Fruit fly (Drosophila melanogaster) whole organism, embryonic: Measurements from ENCODE around the gene CG13126.
A peak's percentile ranks its signal among the peaks of the same experiment; 100 is the strongest.

Source experiments
- Atf-2 ChIP-seq: fragments of 200-800 bp; sonication (Bioruptor generic); optimal IDR thresholded peaks from 2 replicates; lab custom pipeline; 2016; ENCODE audit warnings: missing biosample characterization, missing genetic modification characterization
- Atf6 ChIP-seq: fragments of 200-800 bp; sonication (Bioruptor generic); IDR thresholded peaks from 2 replicates; pipeline ENCODE4 v1.3.6; 2022; ENCODE audit warnings: missing biosample characterization, missing genetic modification characterization
- CG10654 ChIP-seq: fragments of 200-800 bp; sonication (Bioruptor generic); optimal IDR thresholded peaks from 2 replicates; lab custom pipeline; 2016; ENCODE audit warnings: missing biosample characterization, missing genetic modification characterization
- CG11456 ChIP-seq: fragments of 200-800 bp; sonication (Bioruptor generic); IDR thresholded peaks from 3 replicates; pipeline ENCODE4 v1.3.6; 2022; ENCODE audit warnings: missing biosample characterization, missing genetic modification characterization
- CG11695 ChIP-seq: fragments of 200-800 bp; sonication (Bioruptor generic); IDR thresholded peaks from 3 replicates; pipeline ENCODE4 v1.3.6; 2022; ENCODE audit warnings: missing biosample characterization, missing genetic modification characterization
- CG11723 ChIP-seq: fragments of 200-800 bp; sonication (Bioruptor generic); optimal IDR thresholded peaks from 2 replicates; lab custom pipeline; 2017; ENCODE audit warnings: missing biosample characterization, mild to moderate bottlenecking, missing genetic modification characterization
- CG12942 ChIP-seq: fragments of 200-800 bp; sonication (Bioruptor generic); optimal IDR thresholded peaks from 3 replicates; lab custom pipeline; 2016; ENCODE audit warnings: missing biosample characterization, missing genetic modification characterization
- CG14441 ChIP-seq: fragments of 200-800 bp; sonication (Bioruptor generic); IDR thresholded peaks from 2 replicates; pipeline ENCODE4 v1.3.6; 2022; ENCODE audit warnings: missing biosample characterization, missing genetic modification characterization
- CG1792 ChIP-seq: fragments of 200-800 bp; sonication (Bioruptor generic); optimal IDR thresholded peaks from 2 replicates; lab custom pipeline; 2016; ENCODE audit warnings: missing biosample characterization, missing genetic modification characterization
- CG18011 ChIP-seq: fragments of 200-800 bp; sonication (Bioruptor generic); optimal IDR thresholded peaks from 2 replicates; lab custom pipeline; 2017; ENCODE audit warnings: missing biosample characterization, missing genetic modification characterization, mild to moderate bottlenecking, moderate library complexity, missing genotype
- CG1832 ChIP-seq: fragments of 200-800 bp; sonication (Bioruptor generic); optimal IDR thresholded peaks from 2 replicates; lab custom pipeline; 2017; ENCODE audit warnings: missing biosample characterization, mild to moderate bottlenecking, missing genetic modification characterization, inconsistent platforms
- CG4404 ChIP-seq: fragments of 200-800 bp; sonication (Bioruptor generic); IDR thresholded peaks from 2 replicates; pipeline ENCODE4 v1.3.6; 2022; ENCODE audit warnings: missing biosample characterization, missing genetic modification characterization
- CG6813 ChIP-seq: fragments of 200-800 bp; sonication (Bioruptor generic); optimal IDR thresholded peaks from 2 replicates; lab custom pipeline; 2017; ENCODE audit warnings: missing biosample characterization, missing genetic modification characterization, mild to moderate bottlenecking, moderate library complexity, missing genetic modification reagents
- CG7745 ChIP-seq: fragments of 200-800 bp; sonication (Bioruptor generic); optimal IDR thresholded peaks from 2 replicates; lab custom pipeline; 2018; ENCODE audit warnings: missing biosample characterization, mild to moderate bottlenecking, missing genetic modification characterization, moderate library complexity
- CG9817 ChIP-seq: fragments of 200-800 bp; sonication (Bioruptor generic); optimal IDR thresholded peaks from 2 replicates; lab custom pipeline; 2018; ENCODE audit warnings: missing biosample characterization, mild to moderate bottlenecking, missing genetic modification characterization, moderate library complexity
- CoRest ChIP-seq: fragments of 200-800 bp; sonication (Bioruptor generic); optimal IDR thresholded peaks from 3 replicates; lab custom pipeline; 2018; ENCODE audit warnings: missing biosample characterization, mild to moderate bottlenecking, missing genetic modification characterization, moderate library complexity
- Dad ChIP-seq: fragments of 200-800 bp; sonication (Bioruptor generic); optimal IDR thresholded peaks from 3 replicates; lab custom pipeline; 2016; ENCODE audit warnings: missing biosample characterization, missing genetic modification characterization
- Drgx ChIP-seq: fragments of 200-800 bp; sonication (Bioruptor generic); IDR thresholded peaks from 2 replicates; pipeline ENCODE4 v1.3.6; 2022; ENCODE audit warnings: missing biosample characterization, missing genetic modification characterization
- E2f1 ChIP-seq: fragments of 200-800 bp; sonication (Bioruptor generic); IDR thresholded peaks from 2 replicates; pipeline ENCODE4 v1.3.6; 2022; ENCODE audit warnings: missing biosample characterization, missing genetic modification characterization
- H2.0 ChIP-seq: fragments of 200-800 bp; sonication (Bioruptor generic); IDR thresholded peaks from 2 replicates; pipeline ENCODE4 v1.3.6; 2022; ENCODE audit warnings: missing biosample characterization, missing genetic modification characterization
- HLH4C ChIP-seq: fragments of 200-800 bp; sonication (Bioruptor generic); IDR thresholded peaks from 3 replicates; pipeline ENCODE4 v1.3.6; 2022; ENCODE audit warnings: missing biosample characterization, missing genetic modification characterization; ENCODE audit not compliant: partially characterized antibody
- Hand ChIP-seq: fragments of 200-800 bp; sonication (Bioruptor generic); optimal IDR thresholded peaks from 2 replicates; lab custom pipeline; 2017; ENCODE audit warnings: mild to moderate bottlenecking, missing biosample characterization, missing genetic modification reagents, missing genetic modification characterization
- Hmr ChIP-seq: fragments of 200-800 bp; sonication (Bioruptor generic); optimal IDR thresholded peaks from 3 replicates; lab custom pipeline; 2017; ENCODE audit warnings: mild to moderate bottlenecking, missing biosample characterization, missing genetic modification reagents, missing genetic modification characterization
- Hr39 ChIP-seq: fragments of >200 bp; optimal IDR thresholded peaks from 2 replicates; lab custom pipeline; 2017
- Max ChIP-seq: fragments of 200-800 bp; sonication (Bioruptor generic); optimal IDR thresholded peaks from 2 replicates; lab custom pipeline; 2016; ENCODE audit warnings: missing biosample characterization, mild to moderate bottlenecking, missing genetic modification characterization
- Optix ChIP-seq: fragments of 200-800 bp; sonication (Bioruptor generic); IDR thresholded peaks from 3 replicates; pipeline ENCODE4 v1.3.6; 2022; ENCODE audit warnings: missing biosample characterization, missing genetic modification characterization
- Pdp1 ChIP-seq, 2 experiments: fragments of 200-800 bp; sonication (Bioruptor generic); optimal IDR thresholded peaks; 3 replicates each; lab custom pipeline; 2016; ENCODE audit warnings: missing biosample characterization in 2 of 2, missing genetic modification characterization in 2 of 2, mild to moderate bottlenecking in 1 of 2, moderate library complexity in 1 of 2
- Poxn ChIP-seq: fragments of 200-800 bp; sonication (Bioruptor generic); IDR thresholded peaks from 2 replicates; pipeline ENCODE4 v1.3.6; 2022; ENCODE audit warnings: missing biosample characterization, missing genetic modification characterization
- Rx ChIP-seq: fragments of 200-800 bp; sonication (Bioruptor generic); IDR thresholded peaks from 2 replicates; pipeline ENCODE4 v1.3.6; 2022; ENCODE audit warnings: missing biosample characterization, missing genetic modification characterization
- bcd ChIP-seq: fragments of 200-800 bp; sonication (Bioruptor generic); optimal IDR thresholded peaks from 2 replicates; lab custom pipeline; 2017; ENCODE audit warnings: missing biosample characterization, mild to moderate bottlenecking, missing genetic modification characterization
- cg ChIP-seq: fragments of 200-800 bp; sonication (Bioruptor generic); optimal IDR thresholded peaks from 3 replicates; lab custom pipeline; 2019; ENCODE audit warnings: missing biosample characterization, mild to moderate bottlenecking, missing genetic modification characterization, moderate library complexity
- chif ChIP-seq, 2 experiments: fragments of 200-800 bp; sonication (Bioruptor generic); optimal IDR thresholded peaks; 3 replicates each; lab custom pipeline; 2016; ENCODE audit warnings: missing biosample characterization in 2 of 2, missing genetic modification characterization in 2 of 2
- chm ChIP-seq: fragments of 200-800 bp; sonication (Bioruptor generic); IDR thresholded peaks from 2 replicates; pipeline ENCODE4 v1.3.6; 2022; ENCODE audit warnings: missing biosample characterization, missing genetic modification characterization
- dpn ChIP-seq, 2 experiments: fragments of 200-800 bp; sonication (Bioruptor generic); optimal IDR thresholded peaks; 3 replicates each; lab custom pipeline; 2016; ENCODE audit warnings: missing biosample characterization in 2 of 2, missing genetic modification characterization in 2 of 2
- fd3F ChIP-seq: fragments of 200-800 bp; sonication (Bioruptor generic); optimal IDR thresholded peaks from 2 replicates; lab custom pipeline; 2018; ENCODE audit warnings: missing biosample characterization, mild to moderate bottlenecking, missing genetic modification characterization, moderate library complexity
- fu2 ChIP-seq: fragments of 200-800 bp; sonication (Bioruptor generic); optimal IDR thresholded peaks from 2 replicates; lab custom pipeline; 2016; ENCODE audit warnings: missing biosample characterization, missing genetic modification characterization
- gfzf ChIP-seq: fragments of 200-800 bp; sonication (Bioruptor generic); optimal IDR thresholded peaks from 2 replicates; lab custom pipeline; 2016; ENCODE audit warnings: missing biosample characterization, mild to moderate bottlenecking, missing genetic modification characterization, moderate library complexity
- knrl ChIP-seq: fragments of 200-800 bp; sonication (Bioruptor generic); IDR thresholded peaks from 3 replicates; pipeline ENCODE4 v1.3.6; 2022; ENCODE audit warnings: missing biosample characterization, missing genetic modification characterization; ENCODE audit not compliant: partially characterized antibody
- lola ChIP-seq, 3 experiments: fragments of >200 bp in 2 of 3; fragments of 200-800 bp in 1 of 3; sonication (Bioruptor generic) in 1 of 3; optimal IDR thresholded peaks; 2 replicates each; lab custom pipeline; 2017 to 2019; ENCODE audit warnings: missing biosample characterization in 3 of 3, missing genetic modification characterization in 3 of 3, mild to moderate bottlenecking in 1 of 3, moderate library complexity in 1 of 3
- nerfin-2 ChIP-seq: fragments of 200-800 bp; sonication (Bioruptor generic); IDR thresholded peaks from 2 replicates; pipeline ENCODE4 v1.3.6; 2022; ENCODE audit warnings: missing biosample characterization, missing genetic modification characterization; ENCODE audit not compliant: partially characterized antibody
- pan ChIP-seq, 4 experiments: fragments of >200 bp in 3 of 4; fragments of 200-800 bp in 1 of 4; sonication (Bioruptor generic) in 1 of 4; optimal IDR thresholded peaks in 3 of 4; IDR thresholded peaks in 1 of 4; 2 replicates each; pipeline versions ENCODE4 v1.3.6 to Lab custom; 2017 to 2022; ENCODE audit warnings: missing biosample characterization in 2 of 4, missing genetic modification characterization in 2 of 4, mixed read lengths in 1 of 4
- phol ChIP-seq: fragments of 200-800 bp; sonication (Bioruptor generic); optimal IDR thresholded peaks from 3 replicates; lab custom pipeline; 2018; ENCODE audit warnings: missing biosample characterization, mild to moderate bottlenecking, missing genetic modification characterization, moderate library complexity
- rib ChIP-seq: fragments of 200-800 bp; sonication (Bioruptor generic); IDR thresholded peaks from 2 replicates; pipeline ENCODE4 v1.3.6; 2022; ENCODE audit warnings: missing biosample characterization, missing genetic modification characterization
- row ChIP-seq: fragments of 200-800 bp; sonication (Bioruptor generic); IDR thresholded peaks from 3 replicates; pipeline ENCODE4 v1.3.6; 2022; ENCODE audit warnings: missing biosample characterization, missing genetic modification characterization
- scrt ChIP-seq: fragments of 200-800 bp; sonication (Bioruptor generic); optimal IDR thresholded peaks from 2 replicates; lab custom pipeline; 2018; ENCODE audit warnings: missing biosample characterization, mild to moderate bottlenecking, missing genetic modification characterization, moderate library complexity
- seq ChIP-seq: fragments of 200-800 bp; sonication (Bioruptor generic); IDR thresholded peaks from 2 replicates; pipeline ENCODE4 v1.3.6; 2022; ENCODE audit warnings: missing biosample characterization, missing genetic modification characterization
- so ChIP-seq: fragments of 200-800 bp; sonication (Bioruptor generic); IDR thresholded peaks from 3 replicates; pipeline ENCODE4 v1.3.6; 2022; ENCODE audit warnings: missing biosample characterization, missing genetic modification characterization
- tin ChIP-seq: fragments of 200-800 bp; sonication (Bioruptor generic); optimal IDR thresholded peaks from 3 replicates; lab custom pipeline; 2016; ENCODE audit warnings: missing biosample characterization, missing genetic modification characterization
- zen2 ChIP-seq: fragments of 200-800 bp; sonication (Bioruptor generic); IDR thresholded peaks from 3 replicates; pipeline ENCODE4 v1.3.6; 2022; ENCODE audit warnings: missing biosample characterization, missing genetic modification characterization; ENCODE audit not compliant: partially characterized antibody

Gene CG13126

dm6 chr2L:9921401-9921800 lies 32.6 kb downstream of the CG13126 start, which contains the start of gene CG4592 (continued):
- TF ChIP-seq CG12942 (GFP tag; lab: Kevin White, UChicago) (peak; percentile 29), seq (GFP tag; lab: Robert Waterston, UW) (0 out of 2 replicates have a peak, but pooled peaks have one; percentile 30), CG7745 (tag; lab: Kevin White, UChicago) (no peak), cg (GFP tag; lab: Kevin White, UChicago) (no peak), dpn (GFP tag; optimal IDR thresholded peaks at IDR 0.05; lab: Kevin White, UChicago) (peak; percentile 24 to 50), nerfin-2 (no peak), CG1792 (GFP tag; lab: Kevin White, UChicago) (no peak), Poxn (GFP tag; lab: Robert Waterston, UW) (no peak), fu2 (GFP tag; lab: Kevin White, UChicago) (no peak), rib (GFP tag; lab: Robert Waterston, UW) (no peak), H2.0 (GFP tag; lab: Robert Waterston, UW) (peak; percentile 66), CG9817 (tag; lab: Kevin White, UChicago) (peak; percentile 40), CG11456 (GFP tag; lab: Robert Waterston, UW) (peak; percentile 73; the same call in 2 of the 3 replicates), CG11723 (GFP tag; lab: Kevin White, UChicago) (no peak), so (GFP tag; lab: Robert Waterston, UW) (0 out of 3 replicates have a peak, but pooled peaks have one; percentile 21), CG18011 (GFP tag; lab: Kevin White, UChicago) (peak; percentile 26), bcd (GFP tag; lab: Kevin White, UChicago) (peak; percentile 59), Dad (GFP tag; lab: Kevin White, UChicago) (peak; percentile 14), CG4404 (GFP tag; lab: Robert Waterston, UW) (no peak), gfzf (GFP tag; lab: Kevin White, UChicago) (no peak), CG11695 (GFP tag; lab: Robert Waterston, UW) (peak; percentile 39; the same call in 1 of the 3 replicates), CG1832 (GFP tag; lab: Kevin White, UChicago) (no peak), CoRest (tag; lab: Kevin White, UChicago) (peak; percentile 64), chif (GFP tag; optimal IDR thresholded peaks at IDR 0.05; lab: Kevin White, UChicago) (peak; percentile 4 to 42), Hmr (GFP tag; lab: Kevin White, UChicago) (peak; percentile 67), pan (optimal IDR thresholded peaks at IDR 0.05; lab: Kevin White, UChicago) (no peak), pan (GFP tag; optimal IDR thresholded peaks at IDR 0.05 in 1 of 2, IDR thresholded peaks at IDR 0.05 in 1 of 2) (peak in 1 of 2 experiments; percentile 73), CG6813 (GFP tag; lab: Kevin White, UChicago) (peak; percentile 17), E2f1 (GFP tag; lab: Robert Waterston, UW) (no peak), Optix (0 out of 3 replicates have a peak, but pooled peaks have one; percentile 34), Rx (peak; percentile 44), chm (GFP tag; lab: Robert Waterston, UW) (peak; percentile 90), Pdp1 (GFP tag; optimal IDR thresholded peaks at IDR 0.05; lab: Kevin White, UChicago) (peak; percentile 60 to 71), Hand (GFP tag; lab: Kevin White, UChicago) (peak; percentile 6), zen2 (GFP tag; lab: Robert Waterston, UW) (no peak), Drgx (peak; percentile 83), Hr39 (lab: Kevin White, UChicago) (no peak), Atf-2 (GFP tag; lab: Kevin White, UChicago) (no peak), HLH4C (no peak), CG14441 (GFP tag; lab: Robert Waterston, UW) (peak; percentile 53; the same call in 1 of the 2 replicates), fd3F (GFP tag; lab: Kevin White, UChicago) (peak; percentile 42), Max (GFP tag; lab: Kevin White, UChicago) (peak; percentile 7), phol (tag; lab: Kevin White, UChicago) (peak; percentile 71), knrl (GFP tag; lab: Robert Waterston, UW) (no peak), row (GFP tag; lab: Robert Waterston, UW) (peak; percentile 81), CG10654 (GFP tag; lab: Kevin White, UChicago) (peak; percentile 0), Atf6 (peak; percentile 72), scrt (no peak), tin (GFP tag; lab: Kevin White, UChicago) (peak; percentile 57), lola (GFP tag; optimal IDR thresholded peaks at IDR 0.05; lab: Kevin White, UChicago) (no peak)
